Fruit fly (Drosophila melanogaster) whole organism, wandering third instar larva: ENCODE data around the gene COX7AL2.

Experiments used
- Abd-B ChIP-seq: fragments of >200 bp; optimal IDR thresholded peaks from 2 replicates; lab custom pipeline; 2017; ENCODE audit warnings: missing biosample characterization, missing genetic modification characterization
- CG32264 ChIP-seq: fragments of 200-800 bp; sonication (Bioruptor generic); optimal IDR thresholded peaks from 2 replicates; lab custom pipeline; 2016; ENCODE audit warnings: missing biosample characterization, missing genetic modification characterization
- CG9705 ChIP-seq: fragments of 200-800 bp; sonication (Bioruptor generic); optimal IDR thresholded peaks from 2 replicates; lab custom pipeline; 2018; ENCODE audit warnings: missing biosample characterization, mild to moderate bottlenecking, missing genetic modification characterization
- CrebA ChIP-seq: fragments of 200-800 bp; sonication (Bioruptor generic); optimal IDR thresholded peaks from 2 replicates; lab custom pipeline; 2016; ENCODE audit warnings: missing biosample characterization, mild to moderate bottlenecking, missing genetic modification characterization, borderline replicate concordance
- Dfd ChIP-seq: fragments of >200 bp; optimal IDR thresholded peaks from 2 replicates; lab custom pipeline; 2017; ENCODE audit warnings: missing biosample characterization, missing genetic modification characterization
- Dif ChIP-seq: fragments of 200-275, 200-300 bp; sonication (Bioruptor generic); optimal IDR thresholded peaks from 2 replicates; lab custom pipeline; 2018; ENCODE audit warnings: missing biosample characterization, missing genetic modification characterization; ENCODE audit not compliant: partially characterized antibody
- GATAd ChIP-seq: sonication (Bioruptor generic); optimal IDR thresholded peaks from 2 replicates; lab custom pipeline; 2016; ENCODE audit warnings: missing biosample characterization, missing genetic modification characterization
- HLH106 ChIP-seq: fragments of 200-800 bp; optimal IDR thresholded peaks from 3 replicates; lab custom pipeline; 2019; ENCODE audit warnings: missing biosample characterization, mild to moderate bottlenecking, missing genetic modification characterization, moderate library complexity
- Hnf4 ChIP-seq: fragments of 200-800 bp; sonication (Bioruptor generic); optimal IDR thresholded peaks from 2 replicates; lab custom pipeline; 2016; ENCODE audit warnings: missing biosample characterization, mild to moderate bottlenecking, missing genetic modification characterization
- Hr78 ChIP-seq: fragments of >200 bp; optimal IDR thresholded peaks from 2 replicates; lab custom pipeline; 2017; ENCODE audit warnings: missing biosample characterization, missing genetic modification characterization
- Hr83 ChIP-seq: fragments of 200-300 bp; sonication (Bioruptor generic); optimal IDR thresholded peaks from 2 replicates; lab custom pipeline; 2016; ENCODE audit warnings: missing biosample characterization, mild to moderate bottlenecking, missing genetic modification characterization, moderate library complexity; ENCODE audit not compliant: poor library complexity, severe bottlenecking
- Jra ChIP-seq: sonication (Bioruptor generic); optimal IDR thresholded peaks from 2 replicates; lab custom pipeline; 2016; ENCODE audit warnings: missing biosample characterization, missing genetic modification characterization
- Mio ChIP-seq: sonication (Bioruptor generic); optimal IDR thresholded peaks from 2 replicates; lab custom pipeline; 2016; ENCODE audit warnings: missing biosample characterization, missing genetic modification characterization
- Myc ChIP-seq: fragments of >200 bp; optimal IDR thresholded peaks from 2 replicates; lab custom pipeline; 2017
- N ChIP-seq: fragments of >200 bp; optimal IDR thresholded peaks from 2 replicates; lab custom pipeline; 2018; ENCODE audit warnings: missing biosample characterization, missing external identifiers, missing genetic modification characterization
- OdsH ChIP-seq: fragments of 200-800 bp; sonication (Bioruptor generic); optimal IDR thresholded peaks from 2 replicates; lab custom pipeline; 2016; ENCODE audit warnings: missing biosample characterization, mild to moderate bottlenecking, missing genetic modification characterization
- Rel ChIP-seq, 2 experiments: fragments of 200-800 bp; sonication (Bioruptor generic) in 1 of 2; optimal IDR thresholded peaks; 2 replicates in 1 of 2; 3 replicates in 1 of 2; lab custom pipeline; 2016 to 2019; ENCODE audit warnings: mild to moderate bottlenecking in 2 of 2, missing biosample characterization in 2 of 2, missing genetic modification characterization in 2 of 2, moderate library complexity in 1 of 2
- Sp1 ChIP-seq: fragments of 200-800 bp; sonication (Bioruptor generic); optimal IDR thresholded peaks from 3 replicates; lab custom pipeline; 2019; ENCODE audit warnings: missing biosample characterization, mild to moderate bottlenecking, missing genetic modification characterization, moderate library complexity
- Vsx2 ChIP-seq: fragments of 200-300, 225-300 bp; sonication (Bioruptor generic); optimal IDR thresholded peaks from 2 replicates; lab custom pipeline; 2018; ENCODE audit warnings: missing biosample characterization, missing genetic modification characterization; ENCODE audit not compliant: partially characterized antibody
- br ChIP-seq: fragments of 200-800 bp; sonication (Bioruptor generic); optimal IDR thresholded peaks from 2 replicates; lab custom pipeline; 2016; ENCODE audit warnings: missing biosample characterization, missing genetic modification characterization
- brk ChIP-seq: fragments of 200-800 bp; sonication (Bioruptor generic); optimal IDR thresholded peaks from 2 replicates; lab custom pipeline; 2016; ENCODE audit warnings: missing biosample characterization, mild to moderate bottlenecking, missing genetic modification characterization
- dl ChIP-seq, 2 experiments: fragments of 175-275, 200-275 bp in 1 of 2; fragments of 200-275 bp in 1 of 2; sonication (Bioruptor generic); optimal IDR thresholded peaks; lab custom pipeline; 2018; ENCODE audit warnings: mild to moderate bottlenecking in 2 of 2, missing biosample characterization in 2 of 2, missing genetic modification characterization in 2 of 2, moderate library complexity in 2 of 2; ENCODE audit not compliant: partially characterized antibody in 2 of 2, insufficient read depth in 1 of 2
- dmrt93B ChIP-seq: fragments of 200-800 bp; sonication (Bioruptor generic); optimal IDR thresholded peaks from 2 replicates; lab custom pipeline; 2018; ENCODE audit warnings: missing biosample characterization, mild to moderate bottlenecking, missing genetic modification characterization
- dsf ChIP-seq: sonication (Bioruptor generic); optimal IDR thresholded peaks from 2 replicates; lab custom pipeline; 2016; ENCODE audit warnings: missing biosample characterization, missing genetic modification characterization, borderline replicate concordance
- ey ChIP-seq: fragments of 200-800 bp; sonication (Bioruptor generic); optimal IDR thresholded peaks from 2 replicates; lab custom pipeline; 2016; ENCODE audit warnings: missing biosample characterization, missing genetic modification characterization
- foxo ChIP-seq, 2 experiments: fragments of 200-800 bp; sonication (Bioruptor generic); optimal IDR thresholded peaks; 2 replicates in 1 of 2; 3 replicates in 1 of 2; lab custom pipeline; 2016 to 2017; ENCODE audit warnings: missing biosample characterization in 2 of 2, missing genetic modification characterization in 2 of 2
- fru ChIP-seq: fragments of 200-800 bp; sonication (Bioruptor generic); optimal IDR thresholded peaks from 3 replicates; lab custom pipeline; 2016; ENCODE audit warnings: missing biosample characterization, mild to moderate bottlenecking, missing genetic modification characterization
- h ChIP-seq: fragments of 200-800 bp; sonication (Bioruptor generic); optimal IDR thresholded peaks from 3 replicates; lab custom pipeline; 2016; ENCODE audit warnings: missing biosample characterization, mild to moderate bottlenecking, missing genetic modification characterization
- jim ChIP-seq: fragments of 175-275, 200-325 bp; sonication (Bioruptor generic); optimal IDR thresholded peaks from 2 replicates; lab custom pipeline; 2016; ENCODE audit warnings: missing biosample characterization, mild to moderate bottlenecking, missing genetic modification characterization
- lola ChIP-seq: fragments of >200 bp; optimal IDR thresholded peaks from 2 replicates; lab custom pipeline; 2017; ENCODE audit warnings: missing biosample characterization, missing genetic modification characterization
- pan ChIP-seq: fragments of >200 bp; optimal IDR thresholded peaks from 2 replicates; lab custom pipeline; 2017
- psq ChIP-seq: fragments of 200-800 bp; sonication (Bioruptor generic); optimal IDR thresholded peaks from 3 replicates; lab custom pipeline; 2017; ENCODE audit warnings: missing biosample characterization, mild to moderate bottlenecking, missing genetic modification characterization, moderate library complexity
- rgr ChIP-seq: fragments of 200-800 bp; sonication (Bioruptor generic); optimal IDR thresholded peaks from 3 replicates; lab custom pipeline; 2016; ENCODE audit warnings: missing biosample characterization, mild to moderate bottlenecking, missing genetic modification characterization
- sage ChIP-seq: fragments of 200-800 bp; sonication (Bioruptor generic); optimal IDR thresholded peaks from 2 replicates; lab custom pipeline; 2016; ENCODE audit warnings: missing biosample characterization, mild to moderate bottlenecking, missing genetic modification characterization
- sv ChIP-seq: fragments of 200-800 bp; sonication (Bioruptor generic); optimal IDR thresholded peaks from 3 replicates; lab custom pipeline; 2016; ENCODE audit warnings: missing biosample characterization, missing genetic modification characterization
- tai ChIP-seq: sonication (Bioruptor generic); optimal IDR thresholded peaks from 2 replicates; lab custom pipeline; 2016; ENCODE audit warnings: missing biosample characterization, missing genetic modification characterization
- usp ChIP-seq: fragments of >200 bp; optimal IDR thresholded peaks from 2 replicates; lab custom pipeline; 2017; ENCODE audit warnings: missing biosample characterization, missing genetic modification characterization
- woc ChIP-seq: sonication (Bioruptor generic); optimal IDR thresholded peaks from 2 replicates; lab custom pipeline; 2016; ENCODE audit warnings: missing biosample characterization, mild to moderate bottlenecking, missing genetic modification characterization

The COX7AL2 gene

dm6 chr2L:2214004-2214403 is 16.3 kb upstream of the COX7AL2 start, which contains the start of the genes Uch and CG34174:
TSS of gene Uch (minus strand) at chr2L:2214211.
TSS of gene CG34174 (plus strand) at chr2L:2214266.
- TF ChIP-seq jim (no peak), Jra (no peak), rgr (peak; percentile 73), br (no peak), woc (GFP tag; lab: Kevin White, UChicago) (no peak), Abd-B (no peak), sage (GFP tag; lab: Kevin White, UChicago) (no peak), Sp1 (peak; percentile 64), Vsx2 (no peak), psq (GFP tag; lab: Kevin White, UChicago) (peak; percentile 2), usp (no peak), Myc (lab: Kevin White, UChicago) (no peak), Mio (no peak), h (GFP tag; lab: Kevin White, UChicago) (peak; percentile 67), Dif (no peak), HLH106 (tag; lab: Kevin White, UChicago) (peak; percentile 32), lola (GFP tag; lab: Kevin White, UChicago) (no peak), fru (GFP tag; lab: Kevin White, UChicago) (no peak), dl (GFP tag; optimal IDR thresholded peaks at IDR 0.05; lab: Kevin White, UChicago; ENCODE audit: insufficient read depth in 1 of 2, partially characterized antibody in 2 of 2) (no peak), sv (GFP tag; lab: Kevin White, UChicago) (no peak), dsf (no peak), Rel (GFP tag; optimal IDR thresholded peaks at IDR 0.05; lab: Kevin White, UChicago) (no peak), Rel (tag; optimal IDR thresholded peaks at IDR 0.05; lab: Kevin White, UChicago) (peak; percentile 52), foxo (GFP tag; optimal IDR thresholded peaks at IDR 0.05; lab: Kevin White, UChicago) (peak in 1 of 2 experiments; percentile 30), Hr78 (GFP tag; lab: Kevin White, UChicago) (no peak), CrebA (GFP tag; lab: Kevin White, UChicago) (no peak), Hnf4 (GFP tag; lab: Kevin White, UChicago) (no peak), pan (no peak), Dfd (GFP tag; lab: Kevin White, UChicago) (no peak), dmrt93B (no peak), CG9705 (GFP tag; lab: Kevin White, UChicago) (peak; percentile 55), N (GFP tag; lab: Kevin White, UChicago) (no peak), GATAd (GFP tag; lab: Kevin White, UChicago) (no peak), CG32264 (GFP tag; lab: Kevin White, UChicago) (no peak), brk (GFP tag; lab: Kevin White, UChicago) (no peak), tai (GFP tag; lab: Kevin White, UChicago) (no peak), Hr83 (GFP tag; lab: Kevin White, UChicago) (no peak), ey (peak; percentile 3), OdsH (GFP tag; lab: Kevin White, UChicago) (peak; percentile 36)
- TF ChIP-seq, all 38 proteins: peak for 10

dm6 chr2L:2212478-2212877 is 14.8 kb upstream of the COX7AL2 start, which contains the start of gene CG15385:
TSS of gene CG15385 (minus strand) at chr2L:2212571.
- TF ChIP-seq Dif (peak; percentile 61), Hnf4 (GFP tag; lab: Kevin White, UChicago) (no peak), Rel (GFP tag; optimal IDR thresholded peaks at IDR 0.05; lab: Kevin White, UChicago) (no peak), Rel (tag; optimal IDR thresholded peaks at IDR 0.05; lab: Kevin White, UChicago) (peak; percentile 54), CrebA (GFP tag; lab: Kevin White, UChicago) (no peak)
- TF ChIP-seq, all 38 proteins: peak for 2

- no peak for TF ChIP-seq woc (GFP tag; lab: Kevin White, UChicago)
- TF ChIP-seq, all 38 proteins: peak for 0
Measured at dm6 chr2L:2209002-2209401, 11.3 kb upstream of the COX7AL2 start, which contains the start of gene CG33124. TSS of gene CG33124 (minus strand) at chr2L:2209102.
